Fruit fly (Drosophila melanogaster) whole organism, embryonic: ENCODE measurements around the gene cysu.
A peak's percentile ranks its signal among the peaks of the same experiment; 100 is the strongest.

ENCODE experiments used
- Atf3 ChIP-seq: fragments of 200-800 bp; sonication (Bioruptor generic); optimal IDR thresholded peaks from 3 replicates; lab custom pipeline; 2016; ENCODE audit warnings: missing biosample characterization, missing genetic modification characterization
- Atf6 ChIP-seq: fragments of 200-800 bp; sonication (Bioruptor generic); IDR thresholded peaks from 2 replicates; pipeline ENCODE4 v1.3.6; 2022; ENCODE audit warnings: missing biosample characterization, missing genetic modification characterization
- CG10431 ChIP-seq: fragments of 200-800 bp; sonication (Bioruptor generic); optimal IDR thresholded peaks from 3 replicates; lab custom pipeline; 2018; ENCODE audit warnings: missing biosample characterization, mild to moderate bottlenecking, missing genetic modification characterization
- CG11696 ChIP-seq: fragments of 200-800 bp; sonication (Bioruptor generic); IDR thresholded peaks from 2 replicates; pipeline ENCODE4 v1.3.6; 2022; ENCODE audit warnings: missing biosample characterization, missing genetic modification characterization
- CG11723 ChIP-seq: fragments of 200-800 bp; sonication (Bioruptor generic); optimal IDR thresholded peaks from 2 replicates; lab custom pipeline; 2017; ENCODE audit warnings: missing biosample characterization, mild to moderate bottlenecking, missing genetic modification characterization
- CG12299 ChIP-seq: fragments of 200-800 bp; sonication (Bioruptor generic); optimal IDR thresholded peaks from 2 replicates; lab custom pipeline; 2018; ENCODE audit warnings: missing biosample characterization, mild to moderate bottlenecking, missing genetic modification characterization
- CG18476 ChIP-seq: fragments of 200-800 bp; sonication (Bioruptor generic); optimal IDR thresholded peaks from 2 replicates; lab custom pipeline; 2016; ENCODE audit warnings: missing biosample characterization, mild to moderate bottlenecking, missing genetic modification characterization
- CG2202 ChIP-seq: fragments of 200-800 bp; sonication (Bioruptor generic); optimal IDR thresholded peaks from 2 replicates; lab custom pipeline; 2018; ENCODE audit warnings: missing biosample characterization, mild to moderate bottlenecking, missing genetic modification characterization
- CG2678 ChIP-seq: fragments of 200-800 bp; sonication (Bioruptor generic); optimal IDR thresholded peaks from 3 replicates; lab custom pipeline; 2019; ENCODE audit warnings: missing biosample characterization, mild to moderate bottlenecking, missing genetic modification characterization, moderate library complexity
- CG34376 ChIP-seq: fragments of 200-800 bp; sonication (Bioruptor generic); optimal IDR thresholded peaks from 2 replicates; lab custom pipeline; 2018; ENCODE audit warnings: missing biosample characterization, mild to moderate bottlenecking, missing genetic modification characterization
- CG4820 ChIP-seq: fragments of 200-800 bp; sonication (Bioruptor generic); optimal IDR thresholded peaks from 3 replicates; lab custom pipeline; 2016; ENCODE audit warnings: missing biosample characterization, missing genetic modification characterization
- CG6254 ChIP-seq: fragments of 200-800 bp; sonication (Bioruptor generic); optimal IDR thresholded peaks from 3 replicates; lab custom pipeline; 2017; ENCODE audit warnings: mild to moderate bottlenecking, missing biosample characterization, missing genetic modification reagents, missing genetic modification characterization
- CG6683 ChIP-seq: fragments of 200-800 bp; sonication (Bioruptor generic); optimal IDR thresholded peaks from 2 replicates; lab custom pipeline; 2017; ENCODE audit warnings: missing biosample characterization, mild to moderate bottlenecking, missing genetic modification characterization, missing genetic modification reagents
- CG6765 ChIP-seq: fragments of 200-800 bp; sonication (Bioruptor generic); optimal IDR thresholded peaks from 3 replicates; lab custom pipeline; 2017; ENCODE audit warnings: missing biosample characterization, mild to moderate bottlenecking, missing genetic modification characterization
- CG7839 ChIP-seq: fragments of 200-800 bp; sonication (Bioruptor generic); optimal IDR thresholded peaks from 3 replicates; lab custom pipeline; 2018; ENCODE audit warnings: missing biosample characterization, mild to moderate bottlenecking, missing genetic modification characterization, moderate library complexity
- CG8089 ChIP-seq: fragments of 200-800 bp; sonication (Bioruptor generic); optimal IDR thresholded peaks from 3 replicates; lab custom pipeline; 2016; ENCODE audit warnings: missing biosample characterization, missing genetic modification characterization
- D ChIP-seq, 2 experiments: fragments of 200-800 bp in 1 of 2; fragments of >200 bp in 1 of 2; sonication (Bioruptor generic) in 1 of 2; optimal IDR thresholded peaks; 2 replicates in 1 of 2; 3 replicates in 1 of 2; lab custom pipeline; 2017; ENCODE audit warnings: mild to moderate bottlenecking in 1 of 2, missing biosample characterization in 1 of 2, missing genetic modification characterization in 1 of 2, missing genetic modification reagents in 1 of 2
- Dref ChIP-seq: fragments of 200-800 bp; sonication (Bioruptor generic); IDR thresholded peaks from 2 replicates; pipeline ENCODE4 v1.3.6; 2022; ENCODE audit warnings: missing biosample characterization, missing genetic modification characterization
- Fer3 ChIP-seq: fragments of 200-800 bp; sonication (Bioruptor generic); optimal IDR thresholded peaks from 2 replicates; lab custom pipeline; 2018; ENCODE audit warnings: missing biosample characterization, mild to moderate bottlenecking, missing genetic modification characterization, moderate library complexity
- Hr39 ChIP-seq: fragments of >200 bp; optimal IDR thresholded peaks from 2 replicates; lab custom pipeline; 2017
- Jarid2 ChIP-seq: fragments of 200-800 bp; sonication (Bioruptor generic); optimal IDR thresholded peaks from 3 replicates; lab custom pipeline; 2017; ENCODE audit warnings: mild to moderate bottlenecking, missing biosample characterization, missing genetic modification reagents, missing genetic modification characterization
- Sry-β ChIP-seq: fragments of 200-800 bp; sonication (Bioruptor generic); optimal IDR thresholded peaks from 2 replicates; lab custom pipeline; 2018; ENCODE audit warnings: missing biosample characterization, mild to moderate bottlenecking, missing genetic modification characterization, moderate library complexity
- Xbp1 ChIP-seq: fragments of 200-800 bp; sonication (Bioruptor generic); optimal IDR thresholded peaks from 3 replicates; lab custom pipeline; 2016; ENCODE audit warnings: missing biosample characterization, mild to moderate bottlenecking, missing genetic modification characterization
- Xrp1 ChIP-seq: fragments of 200-800 bp; sonication (Bioruptor generic); IDR thresholded peaks from 2 replicates; pipeline ENCODE4 v1.3.6; 2022; ENCODE audit warnings: missing biosample characterization, missing genetic modification characterization
- abd-A ChIP-seq: fragments of 200-800 bp; sonication (Bioruptor generic); optimal IDR thresholded peaks from 3 replicates; lab custom pipeline; 2019; ENCODE audit warnings: missing biosample characterization, mild to moderate bottlenecking, missing genetic modification characterization, moderate library complexity
- al ChIP-seq: fragments of 200-800 bp; sonication (Bioruptor generic); IDR thresholded peaks from 2 replicates; pipeline ENCODE4 v1.3.6; 2022; ENCODE audit warnings: missing biosample characterization, missing genetic modification characterization
- ap ChIP-seq: fragments of 200-800 bp; sonication (Bioruptor generic); IDR thresholded peaks from 2 replicates; pipeline ENCODE4 v1.3.6; 2022; ENCODE audit warnings: missing biosample characterization, missing genetic modification characterization
- ase ChIP-seq: fragments of 200-800 bp; sonication (Bioruptor generic); IDR thresholded peaks from 3 replicates; pipeline ENCODE4 v1.3.6; 2022; ENCODE audit warnings: missing biosample characterization, missing genetic modification characterization
- bcd ChIP-seq: fragments of 200-800 bp; sonication (Bioruptor generic); optimal IDR thresholded peaks from 2 replicates; lab custom pipeline; 2017; ENCODE audit warnings: missing biosample characterization, mild to moderate bottlenecking, missing genetic modification characterization
- crol ChIP-seq: fragments of 200-800 bp; sonication (Bioruptor generic); IDR thresholded peaks from 2 replicates; pipeline ENCODE4 v1.3.6; 2022; ENCODE audit warnings: missing biosample characterization, missing genetic modification characterization
- danr ChIP-seq: fragments of 200-800 bp; sonication (Bioruptor generic); IDR thresholded peaks from 2 replicates; pipeline ENCODE4 v1.3.6; 2022; ENCODE audit warnings: missing biosample characterization, missing genetic modification characterization
- eyg ChIP-seq: fragments of 200-800 bp; sonication (Bioruptor generic); optimal IDR thresholded peaks from 3 replicates; lab custom pipeline; 2016; ENCODE audit warnings: missing biosample characterization, missing genetic modification characterization
- fd64A ChIP-seq: fragments of 200-800 bp; sonication (Bioruptor generic); optimal IDR thresholded peaks from 3 replicates; lab custom pipeline; 2018; ENCODE audit warnings: missing biosample characterization, mild to moderate bottlenecking, missing genetic modification characterization
- ftz-f1 ChIP-seq: fragments of 200-800 bp; sonication (Bioruptor generic); optimal IDR thresholded peaks from 2 replicates; lab custom pipeline; 2016; ENCODE audit warnings: missing biosample characterization, missing genetic modification characterization
- gce ChIP-seq: fragments of 200-800 bp; sonication (Bioruptor generic); IDR thresholded peaks from 3 replicates; pipeline ENCODE4 v1.3.6; 2022; ENCODE audit warnings: missing biosample characterization, missing genetic modification characterization
- insv ChIP-seq, 2 experiments: fragments of 200-800 bp; sonication (Bioruptor generic); optimal IDR thresholded peaks; 3 replicates each; lab custom pipeline; 2016 to 2018; ENCODE audit warnings: missing biosample characterization in 2 of 2, missing genetic modification characterization in 2 of 2
- jigr1 ChIP-seq: fragments of 200-800 bp; sonication (Bioruptor generic); IDR thresholded peaks from 3 replicates; pipeline ENCODE4 v1.3.6; 2022; ENCODE audit warnings: missing biosample characterization, missing genetic modification characterization
- kay ChIP-seq: fragments of 200-800 bp; sonication (Bioruptor generic); optimal IDR thresholded peaks from 2 replicates; lab custom pipeline; 2016; ENCODE audit warnings: missing biosample characterization, missing genetic modification characterization
- nerfin-1 ChIP-seq: fragments of 200-800 bp; sonication (Bioruptor generic); optimal IDR thresholded peaks from 3 replicates; lab custom pipeline; 2019; ENCODE audit warnings: missing biosample characterization, mild to moderate bottlenecking, missing genetic modification characterization, moderate library complexity
- nmo ChIP-seq: fragments of 200-800 bp; sonication (Bioruptor generic); optimal IDR thresholded peaks from 2 replicates; lab custom pipeline; 2018; ENCODE audit warnings: missing biosample characterization, mild to moderate bottlenecking, missing genetic modification characterization, moderate library complexity
- onecut ChIP-seq: fragments of 200-800 bp; sonication (Bioruptor generic); IDR thresholded peaks from 2 replicates; pipeline ENCODE4 v1.3.6; 2022; ENCODE audit warnings: missing biosample characterization, missing genetic modification characterization
- otp ChIP-seq: fragments of 200-800 bp; sonication (Bioruptor generic); IDR thresholded peaks from 3 replicates; pipeline ENCODE4, ENCODE4 v1.3.6; 2022; ENCODE audit warnings: missing biosample characterization, missing genetic modification characterization
- pum ChIP-seq: fragments of 200-800 bp; sonication (Bioruptor generic); optimal IDR thresholded peaks from 2 replicates; lab custom pipeline; 2016; ENCODE audit warnings: missing biosample characterization, missing genetic modification characterization
- sd ChIP-seq: fragments of 200-800 bp; sonication (Bioruptor generic); optimal IDR thresholded peaks from 3 replicates; lab custom pipeline; 2018; ENCODE audit warnings: missing biosample characterization, mild to moderate bottlenecking, missing genetic modification characterization, moderate library complexity
- sim ChIP-seq: fragments of 200-800 bp; sonication (Bioruptor generic); IDR thresholded peaks from 2 replicates; pipeline ENCODE4 v1.3.6; 2022; ENCODE audit warnings: missing biosample characterization, missing genetic modification characterization
- so ChIP-seq: fragments of 200-800 bp; sonication (Bioruptor generic); IDR thresholded peaks from 3 replicates; pipeline ENCODE4 v1.3.6; 2022; ENCODE audit warnings: missing biosample characterization, missing genetic modification characterization
- sqz ChIP-seq: fragments of 200-800 bp; sonication (Bioruptor generic); optimal IDR thresholded peaks from 3 replicates; lab custom pipeline; 2018; ENCODE audit warnings: missing biosample characterization, mild to moderate bottlenecking, missing genetic modification characterization
- tap ChIP-seq: fragments of 200-800 bp; optimal IDR thresholded peaks from 3 replicates; lab custom pipeline; 2019; ENCODE audit warnings: missing biosample characterization, mild to moderate bottlenecking, missing genetic modification characterization, moderate library complexity
- usp ChIP-seq: fragments of >200 bp; optimal IDR thresholded peaks from 2 replicates; lab custom pipeline; 2017; ENCODE audit warnings: missing biosample characterization, missing genetic modification characterization
- wek ChIP-seq: fragments of 200-800 bp; sonication (Bioruptor generic); optimal IDR thresholded peaks from 3 replicates; lab custom pipeline; 2018; ENCODE audit warnings: missing biosample characterization, mild to moderate bottlenecking, missing genetic modification characterization, moderate library complexity
- zen2 ChIP-seq: fragments of 200-800 bp; sonication (Bioruptor generic); IDR thresholded peaks from 3 replicates; pipeline ENCODE4 v1.3.6; 2022; ENCODE audit warnings: missing biosample characterization, missing genetic modification characterization; ENCODE audit not compliant: partially characterized antibody

The cysu gene

DNA sequence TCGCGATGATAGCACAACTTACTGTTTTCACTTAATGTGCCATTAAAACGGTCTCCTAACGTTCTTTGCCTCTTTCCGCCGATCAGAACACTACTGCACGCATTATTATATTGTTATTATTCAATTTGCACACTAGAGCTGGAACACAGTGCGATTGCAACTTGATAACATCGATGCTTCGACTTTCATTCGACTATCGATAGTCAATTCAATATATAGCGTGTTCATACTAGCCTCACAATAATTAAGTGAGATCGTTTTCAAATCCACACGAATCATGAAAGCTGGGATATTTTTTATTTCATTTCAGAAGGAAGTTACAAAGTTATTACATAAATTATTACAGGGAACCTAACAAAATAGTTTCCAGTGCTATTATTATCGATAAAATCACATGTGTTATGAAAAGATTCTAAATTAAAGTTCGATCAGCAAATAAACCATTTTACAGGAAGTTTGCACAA is 24.2 kb upstream of the cysu start (continued):
- TF ChIP-seq kay (GFP tag; lab: Kevin White, UChicago) (peak; percentile 30), D (optimal IDR thresholded peaks at IDR 0.05; lab: Kevin White, UChicago) (no peak), D (GFP tag; optimal IDR thresholded peaks at IDR 0.05; lab: Kevin White, UChicago) (no peak), Atf6 (GFP tag; lab: Robert Waterston, UW) (peak; percentile 22; the same call in 1 of the 2 replicates), CG18476 (peak; percentile 23), CG12299 (tag; lab: Kevin White, UChicago) (no peak), eyg (peak; percentile 20), insv (GFP tag; optimal IDR thresholded peaks at IDR 0.05; lab: Kevin White, UChicago) (no peak), wek (GFP tag; lab: Kevin White, UChicago) (no peak), so (GFP tag; lab: Robert Waterston, UW) (peak; percentile 51; the same call in 2 of the 3 replicates), zen2 (GFP tag; lab: Robert Waterston, UW) (peak; percentile 63; the same call in 1 of the 3 replicates), CG8089 (GFP tag; lab: Kevin White, UChicago) (no peak), al (GFP tag; lab: Robert Waterston, UW) (peak; percentile 62; the same call in 1 of the 2 replicates), CG34376 (GFP tag; lab: Kevin White, UChicago) (no peak), nmo (GFP tag; lab: Kevin White, UChicago) (peak; percentile 54), otp (GFP tag; lab: Robert Waterston, UW) (no peak), Xrp1 (GFP tag; lab: Robert Waterston, UW) (peak; percentile 17; the same call in 1 of the 2 replicates), CG11696 (GFP tag; lab: Robert Waterston, UW) (no peak), Jarid2 (GFP tag; lab: Kevin White, UChicago) (no peak), CG6683 (peak; percentile 1), sd (peak; percentile 24), ase (GFP tag; lab: Robert Waterston, UW) (no peak), CG6765 (GFP tag; lab: Kevin White, UChicago) (no peak), onecut (GFP tag; lab: Robert Waterston, UW) (no peak), Xbp1 (GFP tag; lab: Kevin White, UChicago) (peak; percentile 72), Atf3 (GFP tag; lab: Kevin White, UChicago) (no peak), CG7839 (tag; lab: Kevin White, UChicago) (peak; percentile 62), ap (no peak), tap (no peak), Sry-β (GFP tag; lab: Kevin White, UChicago) (no peak), bcd (GFP tag; lab: Kevin White, UChicago) (peak; percentile 47), sqz (GFP tag; lab: Kevin White, UChicago) (no peak), ftz-f1 (GFP tag; lab: Kevin White, UChicago) (no peak), CG10431 (no peak), jigr1 (GFP tag; lab: Robert Waterston, UW) (no peak), Fer3 (peak; percentile 39), CG2678 (tag; lab: Kevin White, UChicago) (peak; percentile 59), CG11723 (GFP tag; lab: Kevin White, UChicago) (no peak), pum (GFP tag; lab: Kevin White, UChicago) (peak; percentile 52), usp (GFP tag; lab: Kevin White, UChicago) (no peak), Hr39 (lab: Kevin White, UChicago) (no peak), abd-A (tag; lab: Kevin White, UChicago) (peak; percentile 54), CG2202 (tag; lab: Kevin White, UChicago) (no peak), sim (GFP tag; lab: Robert Waterston, UW) (no peak), nerfin-1 (tag; lab: Kevin White, UChicago) (no peak), CG6254 (no peak), Dref (GFP tag; lab: Robert Waterston, UW) (peak; percentile 92), danr (GFP tag; lab: Robert Waterston, UW) (no peak), fd64A (GFP tag; lab: Kevin White, UChicago) (no peak), CG4820 (GFP tag; lab: Kevin White, UChicago) (no peak), gce (no peak), crol (no peak)
